Worm (Caenorhabditis elegans) whole organism, L1 larva: Measurements from ENCODE around the gene lips-17.

Source experiments
- C04F5.9 ChIP-seq: sonication (generic microtip); optimal IDR thresholded peaks from 2 replicates; lab custom pipeline; 2016; ENCODE audit warnings: missing genetic modification characterization, missing compliant biosample characterization
- Y116A8C.19 ChIP-seq: sonication (generic microtip); optimal IDR thresholded peaks from 2 replicates; lab custom pipeline; 2016; ENCODE audit warnings: missing compliant biosample characterization, missing genetic modification characterization, borderline replicate concordance
- alr-1 ChIP-seq: fragments of 200-800 bp; sonication (Bioruptor generic); optimal IDR thresholded peaks from 2 replicates; lab custom pipeline; 2018; ENCODE audit warnings: borderline replicate concordance, mild to moderate bottlenecking, missing genetic modification characterization, missing compliant biosample characterization
- blmp-1 ChIP-seq: fragments of 150-350 bp; optimal IDR thresholded peaks from 2 replicates; lab custom pipeline; 2014; ENCODE audit warnings: missing biosample characterization, missing genetic modification characterization
- ceh-63 ChIP-seq: fragments of 200-800 bp; sonication (Bioruptor generic); optimal IDR thresholded peaks from 2 replicates; lab custom pipeline; 2018; ENCODE audit warnings: mild to moderate bottlenecking, missing genetic modification characterization, missing compliant biosample characterization
- ceh-88 ChIP-seq: fragments of 200-800 bp; sonication (Bioruptor generic); IDR thresholded peaks from 2 replicates; pipeline ENCODE4 v1.3.6; 2022; ENCODE audit warnings: missing genetic modification characterization, missing compliant biosample characterization
- ceh-90 ChIP-seq: sonication (generic microtip); optimal IDR thresholded peaks from 2 replicates; lab custom pipeline; 2016; ENCODE audit warnings: missing genetic modification characterization, missing compliant biosample characterization
- ces-1 ChIP-seq: fragments of 150-350 bp; optimal IDR thresholded peaks from 2 replicates; lab custom pipeline; 2014; ENCODE audit warnings: missing biosample characterization, missing genetic modification reagents, missing genetic modification characterization
- egl-13 ChIP-seq: sonication (generic microtip); optimal IDR thresholded peaks from 2 replicates; lab custom pipeline; 2016; ENCODE audit warnings: missing genotype, missing genetic modification reagents, missing genetic modification characterization, missing compliant biosample characterization
- elt-3 ChIP-seq, 6 experiments: fragments of 150-350 bp in 1 of 6; sonication (generic microtip); optimal IDR thresholded peaks; 2 replicates each; lab custom pipeline; 2017 to 2018; ENCODE audit warnings: missing biosample characterization in 6 of 6, missing genetic modification characterization in 6 of 6, inconsistent platforms in 1 of 6
- fkh-10 ChIP-seq: sonication (generic microtip); optimal IDR thresholded peaks from 2 replicates; lab custom pipeline; 2017; ENCODE audit warnings: missing biosample characterization, missing genetic modification reagents, missing genetic modification characterization
- fos-1 ChIP-seq: fragments of 150-350 bp; optimal IDR thresholded peaks from 2 replicates; lab custom pipeline; 2014; ENCODE audit warnings: missing biosample characterization, missing genetic modification characterization
- grh-1 ChIP-seq: fragments of 200-800 bp; sonication (Bioruptor generic); IDR thresholded peaks from 2 replicates; pipeline ENCODE4 v1.3.6; 2022; ENCODE audit warnings: missing genetic modification reagents, missing genetic modification characterization, missing compliant biosample characterization
- isw-1 ChIP-seq: fragments of 200-800 bp; sonication (Bioruptor generic); IDR thresholded peaks from 2 replicates; pipeline ENCODE4 v1.3.6; 2022; ENCODE audit warnings: missing genetic modification characterization, missing compliant biosample characterization
- jun-1 ChIP-seq: fragments of 150-350 bp; optimal IDR thresholded peaks from 2 replicates; lab custom pipeline; 2014; ENCODE audit warnings: missing biosample characterization, missing genetic modification reagents, missing genetic modification characterization
- lin-14 ChIP-seq: fragments of 200-800 bp; sonication (Bioruptor generic); optimal IDR thresholded peaks from 2 replicates; lab custom pipeline; 2018; ENCODE audit warnings: mild to moderate bottlenecking, missing genetic modification characterization, moderate library complexity, missing compliant biosample characterization
- lin-35 ChIP-seq, 2 experiments: fragments of 150-350 bp; optimal IDR thresholded peaks; 2 replicates each; lab custom pipeline; 2014; ENCODE audit warnings: missing biosample characterization in 2 of 2, missing genetic modification characterization in 2 of 2, missing genetic modification reagents in 2 of 2
- lsy-2 ChIP-seq, 2 experiments: fragments of 150-350 bp; optimal IDR thresholded peaks; 2 replicates each; lab custom pipeline; 2014; ENCODE audit warnings: missing biosample characterization in 2 of 2, missing genetic modification characterization in 2 of 2
- mef-2 ChIP-seq: fragments of 150-350 bp; optimal IDR thresholded peaks from 2 replicates; lab custom pipeline; 2014; ENCODE audit warnings: missing biosample characterization, missing genetic modification characterization
- nhr-20 ChIP-seq: sonication (generic microtip); optimal IDR thresholded peaks from 2 replicates; lab custom pipeline; 2016; ENCODE audit warnings: mild to moderate bottlenecking, missing genetic modification characterization, missing compliant biosample characterization
- pax-3 ChIP-seq: fragments of 200-800 bp; sonication (Bioruptor generic); optimal IDR thresholded peaks from 2 replicates; lab custom pipeline; 2018; ENCODE audit warnings: mild to moderate bottlenecking, missing genetic modification characterization, moderate library complexity, missing compliant biosample characterization
- pqm-1 ChIP-seq: sonication (generic microtip); optimal IDR thresholded peaks from 3 replicates; lab custom pipeline; 2017; ENCODE audit warnings: missing biosample characterization, missing genetic modification characterization
- snpc-4 ChIP-seq: fragments of 150-350 bp; optimal IDR thresholded peaks from 2 replicates; lab custom pipeline; 2014; ENCODE audit warnings: missing biosample characterization, missing genetic modification characterization
- snu-23 ChIP-seq: sonication (generic microtip); optimal IDR thresholded peaks from 2 replicates; lab custom pipeline; 2016; ENCODE audit warnings: missing genetic modification characterization, missing compliant biosample characterization
- sox-4 ChIP-seq: sonication (generic microtip); optimal IDR thresholded peaks from 2 replicates; lab custom pipeline; 2016; ENCODE audit warnings: missing genetic modification characterization, missing compliant biosample characterization
- tbx-2 ChIP-seq: sonication (generic microtip); optimal IDR thresholded peaks from 2 replicates; lab custom pipeline; 2016; ENCODE audit warnings: missing genetic modification characterization, missing compliant biosample characterization
- unc-30 ChIP-seq: sonication (generic microtip); optimal IDR thresholded peaks from 2 replicates; lab custom pipeline; 2017; ENCODE audit warnings: missing biosample characterization, missing genetic modification characterization
- unc-86 ChIP-seq: sonication (generic microtip); optimal IDR thresholded peaks from 2 replicates; lab custom pipeline; 2016; ENCODE audit warnings: missing genetic modification characterization, missing compliant biosample characterization
- unc-98 ChIP-seq: fragments of 200-800 bp; sonication (Bioruptor generic); IDR thresholded peaks from 2 replicates; pipeline ENCODE4 v1.3.6; 2022; ENCODE audit warnings: missing genetic modification characterization, missing compliant biosample characterization
- vab-15 ChIP-seq: sonication (generic microtip); optimal IDR thresholded peaks from 2 replicates; lab custom pipeline; 2017; ENCODE audit warnings: missing genotype, mild to moderate bottlenecking, missing genetic modification characterization, missing compliant biosample characterization
- ztf-11 ChIP-seq, 2 experiments: sonication (generic microtip); optimal IDR thresholded peaks; 2 replicates each; lab custom pipeline; 2016 to 2017; ENCODE audit warnings: missing genetic modification characterization in 2 of 2, missing biosample characterization in 1 of 2, missing compliant biosample characterization in 1 of 2

The lips-17 gene

ce11 chrII:7607953-7608352, at the start of gene lips-17:
Gene lips-17, plus strand, starts transcription at chrII:7608253.
- TF ChIP-seq C04F5.9 (tag; lab: Kevin White, UChicago) (no peak), snu-23 (no peak), nhr-20 (no peak), ceh-90 (tag; lab: Kevin White, UChicago) (no peak), grh-1 (GFP tag; lab: Robert Waterston, UW) (no peak), sox-4 (no peak)

ce11 chrII:7558864-7559263, 49.2 kb upstream of the lips-17 start:
- TF ChIP-seq fkh-10 (GFP tag; lab: Kevin White, UChicago): peak; percentile 88
- no peak for TF ChIP-seq fos-1 (tag; lab: Kevin White, UChicago)
- TF ChIP-seq lin-14 (GFP tag; lab: Kevin White, UChicago): peak; percentile 43

ce11 chrII:7560844-7561243, 47.2 kb upstream of the lips-17 start:
- TF ChIP-seq pqm-1 (tag; lab: Kevin White, UChicago) (no peak), elt-3 (tag; optimal IDR thresholded peaks at IDR 0.05; lab: Kevin White, UChicago) (no peak), blmp-1 (tag; lab: Kevin White, UChicago) (no peak), Y116A8C.19 (no peak), unc-98 (GFP tag; lab: Robert Waterston, UW) (no peak), ces-1 (no peak), ceh-88 (no peak), ztf-11 (tag; optimal IDR thresholded peaks at IDR 0.05; lab: Kevin White, UChicago) (no peak), isw-1 (GFP tag; lab: Robert Waterston, UW) (no peak), jun-1 (no peak), ceh-63 (no peak), snu-23 (no peak), pax-3 (no peak), unc-86 (tag; lab: Kevin White, UChicago) (no peak)

- no peak for TF ChIP-seq lin-14 (GFP tag; lab: Kevin White, UChicago)
- TF ChIP-seq, all 84 proteins: peak for 0
These were observed 46.6 kb upstream of the lips-17 start, which contains the start of the genes ZK1290.11 and ZK1290.1 for ce11 chrII:7561494-7561893. Gene ZK1290.11, minus strand, starts transcription at chrII:7561594. Gene ZK1290.1, plus strand, starts transcription at chrII:7561764.

- TF ChIP-seq snpc-4 (tag; lab: Kevin White, UChicago): no peak
- TF ChIP-seq egl-13: no peak
- peak; percentile 56 for TF ChIP-seq blmp-1 (tag; lab: Kevin White, UChicago)
- TF ChIP-seq alr-1 (tag; lab: Kevin White, UChicago): no peak
- TF ChIP-seq nhr-20: no peak
- TF ChIP-seq fkh-10 (GFP tag; lab: Kevin White, UChicago): no peak
These were observed 45.4 kb upstream of the lips-17 start for ce11 chrII:7562616-7563015.

- TF ChIP-seq fos-1 (tag; lab: Kevin White, UChicago) (no peak), lin-35 (GFP tag; optimal IDR thresholded peaks at IDR 0.05; lab: Kevin White, UChicago) (no peak), ceh-90 (tag; lab: Kevin White, UChicago) (no peak), tbx-2 (tag; lab: Kevin White, UChicago) (no peak), fkh-10 (GFP tag; lab: Kevin White, UChicago) (no peak), unc-86 (tag; lab: Kevin White, UChicago) (no peak), vab-15 (no peak), jun-1 (no peak), unc-30 (tag; lab: Kevin White, UChicago) (no peak), lsy-2 (tag; optimal IDR thresholded peaks at IDR 0.05; lab: Kevin White, UChicago) (no peak), ceh-63 (no peak)
These were observed 37.7 kb upstream of the lips-17 start, which contains the start of gene F35D2.3 for ce11 chrII:7570305-7570704. Gene F35D2.3, plus strand, starts transcription at chrII:7570605.

ce11 chrII:7570820-7571219, 37.2 kb upstream of the lips-17 start:
- TF ChIP-seq lin-14 (GFP tag; lab: Kevin White, UChicago) (peak; percentile 8), mef-2 (no peak)
- TF ChIP-seq, all 84 proteins: peak for 1
